Fruit fly (Drosophila melanogaster): ENCODE results near the gene CG17600.

Gene CG17600

DNA sequence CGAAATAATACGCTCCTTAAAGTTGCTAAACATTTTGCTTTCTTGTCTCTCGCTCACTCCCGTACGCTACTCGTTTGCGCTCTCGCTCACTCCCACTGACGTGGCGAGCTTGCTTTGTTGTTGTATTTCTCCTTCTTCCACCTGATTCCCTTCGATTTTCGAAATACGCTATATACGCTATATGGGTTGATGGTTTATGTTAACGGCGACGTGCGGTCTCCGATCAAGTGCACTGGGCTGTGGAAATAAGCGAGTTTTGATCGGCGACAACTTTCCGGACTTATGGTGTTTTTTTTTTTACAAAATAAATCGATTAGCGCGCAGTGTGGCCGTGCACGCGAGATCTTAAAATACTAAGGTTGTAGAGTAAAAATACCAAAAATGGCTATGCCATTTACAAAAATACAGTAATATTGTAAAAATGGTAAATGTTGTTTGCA, 25.1 kb downstream of the CG17600 start, which contains the start of gene CG17598 (continued):
- no peak for TF ChIP-seq CG7786 (GFP tag; optimal IDR thresholded peaks at IDR 0.05)
- TF ChIP-seq Six4 (GFP tag; optimal IDR thresholded peaks at IDR 0.05), result no peak
- TF ChIP-seq Sry-δ (GFP tag; optimal IDR thresholded peaks at IDR 0.05), result peak; percentile 16
- peak; percentile 63 for TF ChIP-seq CG9797 (GFP tag; optimal IDR thresholded peaks at IDR 0.05)
- peak; percentile 21 for TF ChIP-seq CG11504 (tag; optimal IDR thresholded peaks at IDR 0.05)
- TF ChIP-seq NK7.1 (GFP tag; optimal IDR thresholded peaks at IDR 0.05), result no peak
- no peak for TF ChIP-seq Hmx (GFP tag; optimal IDR thresholded peaks at IDR 0.05)
- TF ChIP-seq sens-2 (GFP tag; IDR thresholded peaks at IDR 0.05), result no peak
- TF ChIP-seq CG10267 (tag; optimal IDR thresholded peaks at IDR 0.05), result peak; percentile 22
- peak; percentile 1 for TF ChIP-seq Dp (GFP tag; optimal IDR thresholded peaks at IDR 0.05)
- TF ChIP-seq CG11456 (GFP tag; IDR thresholded peaks at IDR 0.05), result no peak
- TF ChIP-seq CG13287 (GFP tag; IDR thresholded peaks at IDR 0.05; ENCODE audit: partially characterized antibody), result peak; percentile 21; the same call in 1 of the 2 replicates
- TF ChIP-seq CG32772 (GFP tag; IDR thresholded peaks at IDR 0.05), result peak; percentile 43; the same call in 1 of the 2 replicates
- TF ChIP-seq gfzf (GFP tag; optimal IDR thresholded peaks at IDR 0.05), result peak; percentile 75
- no peak for TF ChIP-seq ATbp (GFP tag; optimal IDR thresholded peaks at IDR 0.05)
- no peak for TF ChIP-seq Kr (GFP tag; optimal IDR thresholded peaks at IDR 0.05)
- peak; percentile 64 for TF ChIP-seq YL-1 (GFP tag; optimal IDR thresholded peaks at IDR 0.05)
- TF ChIP-seq salm (tag; optimal IDR thresholded peaks at IDR 0.05), result no peak
- no peak; the same call in 2 of the 3 replicates for TF ChIP-seq CG16813 (GFP tag; IDR thresholded peaks at IDR 0.05; ENCODE audit: partially characterized antibody)
- no peak for TF ChIP-seq H2.0 (GFP tag; IDR thresholded peaks at IDR 0.05)
- TF ChIP-seq tup (GFP tag; optimal IDR thresholded peaks at IDR 0.05), result no peak
- peak; percentile 49 for TF ChIP-seq Dref (GFP tag; IDR thresholded peaks at IDR 0.05)
- no peak for TF ChIP-seq CG13775 (GFP tag; optimal IDR thresholded peaks at IDR 0.05)
- TF ChIP-seq Med (GFP tag), result peak; percentile 60
- no peak for TF ChIP-seq CG3407 (GFP tag; optimal IDR thresholded peaks at IDR 0.05)
- no peak for TF ChIP-seq CG31388 (GFP tag; optimal IDR thresholded peaks at IDR 0.05)
- TF ChIP-seq otp (GFP tag; IDR thresholded peaks at IDR 0.05), result no peak
- no peak for TF ChIP-seq CG17186 (GFP tag; optimal IDR thresholded peaks at IDR 0.05)
- no peak for TF ChIP-seq CG9437 (GFP tag; optimal IDR thresholded peaks at IDR 0.05)
- TF ChIP-seq CG1832 (GFP tag; optimal IDR thresholded peaks at IDR 0.05), result peak; percentile 85
- peak; percentile 84 for TF ChIP-seq CG8478 (optimal IDR thresholded peaks at IDR 0.05)
- no peak for TF ChIP-seq zf30C (GFP tag; optimal IDR thresholded peaks at IDR 0.05)
- TF ChIP-seq CG14667 (GFP tag; IDR thresholded peaks at IDR 0.05), result no peak
- TF ChIP-seq az2 (GFP tag; optimal IDR thresholded peaks at IDR 0.05), result no peak
- no peak for TF ChIP-seq Poxn (GFP tag; IDR thresholded peaks at IDR 0.05)
- TF ChIP-seq CG3726 (GFP tag; IDR thresholded peaks at IDR 0.05), result no peak
- TF ChIP-seq z (GFP tag; IDR thresholded peaks at IDR 0.05), result no peak
- TF ChIP-seq ham (GFP tag; IDR thresholded peaks at IDR 0.05), result no peak
- TF ChIP-seq CG4360 (GFP tag; IDR thresholded peaks at IDR 0.05), result peak; percentile 93
- TF ChIP-seq tna (GFP tag; IDR thresholded peaks at IDR 0.05; ENCODE audit: partially characterized antibody), result no peak
- no peak for TF ChIP-seq aop (GFP tag; IDR thresholded peaks at IDR 0.05)
- peak; percentile 26 for TF ChIP-seq phol (tag; optimal IDR thresholded peaks at IDR 0.05)
- TF ChIP-seq CG8944 (GFP tag; optimal IDR thresholded peaks at IDR 0.05), result no peak
- peak; percentile 34 for TF ChIP-seq CG2116 (GFP tag; optimal IDR thresholded peaks at IDR 0.05)
- no peak for TF ChIP-seq klu (GFP tag; IDR thresholded peaks at IDR 0.05)
- peak; percentile 31 for TF ChIP-seq MBD-R2 (GFP tag; IDR thresholded peaks at IDR 0.05)
- no peak for TF ChIP-seq CG2199 (GFP tag; IDR thresholded peaks at IDR 0.05)
- TF ChIP-seq Xbp1 (GFP tag; optimal IDR thresholded peaks at IDR 0.05), result peak; percentile 39
- TF ChIP-seq MESR4 (GFP tag; optimal IDR thresholded peaks at IDR 0.05), result peak; percentile 85
- TF ChIP-seq CG16863 (GFP tag; optimal IDR thresholded peaks at IDR 0.05), result no peak
- TF ChIP-seq Bteb2 (GFP tag; optimal IDR thresholded peaks at IDR 0.05), result no peak
- peak; percentile 17 for TF ChIP-seq CG14710 (tag; optimal IDR thresholded peaks at IDR 0.05)

Data from whole organism, embryonic.